Fruit fly (Drosophila melanogaster): Measurements from ENCODE around the gene CG8813.

CG8813 gene

DNA sequence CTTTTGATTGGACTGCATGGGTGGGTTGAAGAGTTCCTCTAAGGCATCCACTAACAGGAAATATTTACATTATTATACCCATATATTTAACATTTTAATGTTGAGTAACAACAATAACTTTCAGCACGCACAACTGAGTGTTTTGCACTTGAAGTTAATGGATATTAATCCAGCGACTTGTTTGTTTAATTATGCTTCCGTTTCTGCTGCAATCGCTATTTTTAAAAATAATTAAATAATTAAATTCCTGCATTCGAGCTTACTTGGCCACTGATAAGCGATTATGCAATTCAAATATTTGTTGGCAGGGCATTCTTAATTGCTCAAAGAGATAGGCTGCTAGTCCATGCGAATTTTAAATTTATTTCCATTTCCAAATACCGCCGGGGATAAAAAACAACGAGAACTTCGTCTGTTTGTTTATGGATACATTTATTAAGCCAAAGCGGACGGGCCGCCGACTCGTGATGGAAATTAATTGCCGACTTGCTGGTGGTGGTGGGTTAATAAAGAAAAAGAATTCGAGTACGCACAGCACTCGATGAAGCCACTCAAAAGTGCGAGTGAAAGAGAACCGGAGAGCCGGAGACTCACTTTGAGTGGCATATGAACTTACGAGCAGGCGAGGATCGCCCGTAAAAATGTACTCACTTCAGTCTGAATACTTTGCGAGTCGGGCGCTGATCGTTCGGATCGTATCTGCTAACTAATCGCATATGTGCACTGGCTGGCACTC, 7.4 kb upstream of the CG8813 start (continued):
- no peak for TF ChIP-seq CG18011 (GFP tag; optimal IDR thresholded peaks at IDR 0.05)
- peak; percentile 71 for TF ChIP-seq CG18599 (GFP tag; optimal IDR thresholded peaks at IDR 0.05)
- peak; percentile 27 for TF ChIP-seq kah (GFP tag; optimal IDR thresholded peaks at IDR 0.05)
- peak; percentile 77 for TF ChIP-seq Med (GFP tag)
- peak; percentile 13 for TF ChIP-seq mirr (GFP tag; optimal IDR thresholded peaks at IDR 0.05)
- TF ChIP-seq nmo (GFP tag; optimal IDR thresholded peaks at IDR 0.05), result peak; percentile 6
- TF ChIP-seq zf30C (GFP tag; optimal IDR thresholded peaks at IDR 0.05), result peak; percentile 55
- TF ChIP-seq gfzf (GFP tag; optimal IDR thresholded peaks at IDR 0.05), result no peak
- no peak for TF ChIP-seq Hr39 (optimal IDR thresholded peaks at IDR 0.05)
- no peak for TF ChIP-seq CG1647 (GFP tag; optimal IDR thresholded peaks at IDR 0.05)
- TF ChIP-seq CG9727 (GFP tag; optimal IDR thresholded peaks at IDR 0.05), result peak; percentile 23
- peak; percentile 0 for TF ChIP-seq CG15269 (tag; optimal IDR thresholded peaks at IDR 0.05)
- 0 out of 2 replicates have a peak, but pooled peaks have one; percentile 9 for TF ChIP-seq E2f2 (GFP tag; IDR thresholded peaks at IDR 0.05)
- 0 out of 2 replicates have a peak, but pooled peaks have one; percentile 7 for TF ChIP-seq CG1024 (GFP tag; IDR thresholded peaks at IDR 0.05)
- TF ChIP-seq CG14014 (GFP tag; IDR thresholded peaks at IDR 0.05), result 0 out of 2 replicates have a peak, but pooled peaks have one; percentile 6
- TF ChIP-seq Camta (GFP tag; optimal IDR thresholded peaks at IDR 0.05), result peak; percentile 8
- TF ChIP-seq Pdp1 (GFP tag; optimal IDR thresholded peaks at IDR 0.05), result peak in 1 of 2 experiments; percentile 80
- peak; percentile 48; the same call in 1 of the 4 replicates for TF ChIP-seq Dll (GFP tag; IDR thresholded peaks at IDR 0.05; ENCODE audit: partially characterized antibody)
- TF ChIP-seq CG4404 (GFP tag; IDR thresholded peaks at IDR 0.05), result no peak
- no peak for TF ChIP-seq hth (optimal IDR thresholded peaks at IDR 0.05)
- TF ChIP-seq HLHmδ (GFP tag; optimal IDR thresholded peaks at IDR 0.05), result peak; percentile 73
- TF ChIP-seq tll (GFP tag; optimal IDR thresholded peaks at IDR 0.05), result no peak
- no peak for TF ChIP-seq CG14860 (GFP tag; IDR thresholded peaks at IDR 0.05; ENCODE audit: partially characterized antibody)
- no peak for TF ChIP-seq CG10462 (GFP tag; optimal IDR thresholded peaks at IDR 0.05)
- TF ChIP-seq Neu2 (GFP tag; optimal IDR thresholded peaks at IDR 0.05; ENCODE audit: borderline replicate concordance), result no peak
- no peak for TF ChIP-seq CG1603 (tag; optimal IDR thresholded peaks at IDR 0.05)
- TF ChIP-seq Stat92E (GFP tag; optimal IDR thresholded peaks at IDR 0.05), result peak in 1 of 3 experiments; percentile 47
- TF ChIP-seq CG9437 (GFP tag; optimal IDR thresholded peaks at IDR 0.05), result no peak
- TF ChIP-seq Dbx (GFP tag; IDR thresholded peaks at IDR 0.05), result peak; percentile 18; the same call in 1 of the 3 replicates
- TF ChIP-seq scrt (GFP tag; optimal IDR thresholded peaks at IDR 0.05), result no peak
- peak; percentile 75 for TF ChIP-seq sd (tag; optimal IDR thresholded peaks at IDR 0.05)
- TF ChIP-seq cwo (GFP tag; optimal IDR thresholded peaks at IDR 0.05), result peak; percentile 50
- no peak for TF ChIP-seq Bdp1 (GFP tag; optimal IDR thresholded peaks at IDR 0.05)
- 0 out of 2 replicates have a peak, but pooled peaks have one; percentile 8 for TF ChIP-seq Rfx (GFP tag; IDR thresholded peaks at IDR 0.05)
- peak; percentile 45; the same call in 1 of the 3 replicates for TF ChIP-seq Opbp (GFP tag; IDR thresholded peaks at IDR 0.05; ENCODE audit: partially characterized antibody)
- no peak for TF ChIP-seq CG9797 (GFP tag; optimal IDR thresholded peaks at IDR 0.05)
- TF ChIP-seq NC2β (GFP tag; optimal IDR thresholded peaks at IDR 0.05), result no peak
- TF ChIP-seq grn (GFP tag; optimal IDR thresholded peaks at IDR 0.05), result peak; percentile 8
- TF ChIP-seq HmgZ (tag; optimal IDR thresholded peaks at IDR 0.05), result no peak
- no peak for TF ChIP-seq hb (GFP tag; IDR thresholded peaks at IDR 0.05; ENCODE audit: partially characterized antibody)
- TF ChIP-seq gcm (GFP tag; optimal IDR thresholded peaks at IDR 0.05), result peak; percentile 25
- TF ChIP-seq gce (GFP tag; IDR thresholded peaks at IDR 0.05), result no peak; the same call in 2 of the 3 replicates
- no peak for TF ChIP-seq da (GFP tag; optimal IDR thresholded peaks at IDR 0.05)
- no peak for TF ChIP-seq Xbp1 (GFP tag; optimal IDR thresholded peaks at IDR 0.05)
- no peak for TF ChIP-seq CG3995 (GFP tag; optimal IDR thresholded peaks at IDR 0.05)
- TF ChIP-seq pan (optimal IDR thresholded peaks at IDR 0.05), result no peak
- TF ChIP-seq pan (GFP tag; optimal IDR thresholded peaks at IDR 0.05 in 1 of 2, IDR thresholded peaks at IDR 0.05 in 1 of 2), result peak in 1 of 2 experiments; percentile 34
- peak; percentile 25 for TF ChIP-seq CG12071 (GFP tag; optimal IDR thresholded peaks at IDR 0.05)
